Worm (Caenorhabditis elegans) whole organism, early embryonic: Measurements from ENCODE around the gene T16H12.2.

ENCODE experiments used
- B0310.2 ChIP-seq: sonication (generic microtip); optimal IDR thresholded peaks from 2 replicates; lab custom pipeline; 2016; ENCODE audit warnings: mild to moderate bottlenecking, missing genetic modification characterization, missing compliant biosample characterization
- F13C5.2 ChIP-seq: sonication (generic microtip); optimal IDR thresholded peaks from 2 replicates; lab custom pipeline; 2017; ENCODE audit warnings: mild to moderate bottlenecking, missing genetic modification characterization, inconsistent platforms, missing compliant biosample characterization
- ama-1 ChIP-seq: fragments of 150-350 bp; optimal IDR thresholded peaks from 2 replicates; lab custom pipeline; 2014
- ceh-13 ChIP-seq: fragments of 200-800 bp; sonication (Bioruptor generic); optimal IDR thresholded peaks from 2 replicates; lab custom pipeline; 2018; ENCODE audit warnings: mild to moderate bottlenecking, missing genetic modification characterization, missing compliant biosample characterization
- flt-1 ChIP-seq: fragments of 200-800 bp; sonication (Bioruptor generic); IDR thresholded peaks from 2 replicates; pipeline ENCODE4 v1.3.6; 2022; ENCODE audit warnings: missing genetic modification characterization, missing compliant biosample characterization
- hmbx-1 ChIP-seq: sonication (generic microtip); optimal IDR thresholded peaks from 2 replicates; lab custom pipeline; 2016; ENCODE audit warnings: mild to moderate bottlenecking, missing genetic modification characterization, missing compliant biosample characterization
- pes-1 ChIP-seq: fragments of 200-800 bp; sonication (Bioruptor generic); IDR thresholded peaks from 2 replicates; pipeline ENCODE4 v1.3.6; 2022; ENCODE audit warnings: missing genetic modification reagents, missing genetic modification characterization, missing compliant biosample characterization

- TF ChIP-seq F13C5.2 (tag; lab: Kevin White, UChicago) (no peak), ama-1 (lab: Kevin White, UChicago) (no peak), pes-1 (GFP tag; lab: Robert Waterston, UW) (no peak), flt-1 (GFP tag; lab: Robert Waterston, UW) (no peak), hmbx-1 (no peak), ceh-13 (GFP tag; lab: Kevin White, UChicago) (no peak), B0310.2 (tag; lab: Kevin White, UChicago) (no peak)
Observed at ce11 chrIII:10037150-10037549, 48.9 kb upstream of the T16H12.2 start, which contains the start of gene M04D8.7.
